Fruit fly (Drosophila melanogaster) whole organism, pupa: Measurements from ENCODE around the gene SIFaR.

Experiments used
- CG15710 ChIP-seq: fragments of 200-800 bp; sonication (Bioruptor generic); optimal IDR thresholded peaks from 2 replicates; lab custom pipeline; 2018; ENCODE audit warnings: missing biosample characterization, mild to moderate bottlenecking, missing genetic modification characterization, moderate library complexity
- CG17806 ChIP-seq: fragments of 200-800 bp; sonication (Bioruptor generic); optimal IDR thresholded peaks from 2 replicates; lab custom pipeline; 2018; ENCODE audit warnings: missing biosample characterization, mild to moderate bottlenecking, missing genetic modification characterization, moderate library complexity
- EcR ChIP-seq: fragments of 200-800 bp; sonication (Bioruptor generic); optimal IDR thresholded peaks from 3 replicates; lab custom pipeline; 2019; ENCODE audit warnings: missing biosample characterization, missing genetic modification characterization, mild to moderate bottlenecking, moderate library complexity, missing genetic modification reagents

DNA sequence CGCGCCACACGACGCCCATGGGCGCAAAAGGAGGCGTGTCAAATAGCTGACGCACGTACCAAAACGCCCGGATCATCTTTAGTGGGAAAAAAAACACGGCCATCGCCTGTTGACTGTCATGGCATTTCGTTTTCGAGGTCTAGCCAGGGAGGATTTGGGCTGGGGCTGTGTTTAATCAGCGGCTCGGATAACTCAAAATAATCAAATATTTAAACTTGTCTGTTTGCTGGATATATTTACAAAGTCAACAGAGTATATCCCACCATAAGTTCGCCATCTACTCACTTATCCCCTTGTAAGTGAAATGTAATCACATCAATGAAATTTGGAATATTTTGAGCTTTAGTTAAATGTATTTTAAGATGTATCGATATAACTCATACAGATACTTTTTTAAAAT is 33.0 kb downstream of the SIFaR start:
- TF ChIP-seq EcR (GFP tag; lab: Kevin White, UChicago): no peak
- TF ChIP-seq CG15710: no peak
- TF ChIP-seq CG17806: no peak
